Fruit fly (Drosophila melanogaster): ENCODE data around the gene Cpr97Eb.

Gene Cpr97Eb

dm6 chr3R:27137914-27138323 lies 47.0 kb upstream of the Cpr97Eb start (continued):
- TF ChIP-seq CG15601 (tag; optimal IDR thresholded peaks at IDR 0.05) (peak; percentile 83), CG12236 (GFP tag; optimal IDR thresholded peaks at IDR 0.05) (peak; percentile 52), slp2 (GFP tag; optimal IDR thresholded peaks at IDR 0.05) (peak; percentile 22), H15 (GFP tag; IDR thresholded peaks at IDR 0.05) (no peak), Myb (GFP tag; optimal IDR thresholded peaks at IDR 0.05) (no peak)

dm6 chr3R:27135692-27136641 lies 45.0 kb upstream of the Cpr97Eb start:
- TF ChIP-seq unc-4 (GFP tag; IDR thresholded peaks at IDR 0.05; ENCODE audit: partially characterized antibody) = no peak
- peak; percentile 86 for TF ChIP-seq NC2β (GFP tag; optimal IDR thresholded peaks at IDR 0.05)
- peak; percentile 43 for TF ChIP-seq HmgZ (tag; optimal IDR thresholded peaks at IDR 0.05)
- peak; percentile 75 for TF ChIP-seq zen (tag; optimal IDR thresholded peaks at IDR 0.05)
- peak; percentile 73 for TF ChIP-seq onecut (GFP tag; IDR thresholded peaks at IDR 0.05)
- TF ChIP-seq dysf (GFP tag; IDR thresholded peaks at IDR 0.05) = peak; percentile 17; the same call in 1 of the 3 replicates
- TF ChIP-seq bsh (GFP tag; optimal IDR thresholded peaks at IDR 0.05) = peak in 1 of 2 experiments; percentile 73
- peak; percentile 24 for TF ChIP-seq Xbp1 (GFP tag; optimal IDR thresholded peaks at IDR 0.05)
- TF ChIP-seq nom (GFP tag; optimal IDR thresholded peaks at IDR 0.05) = peak; percentile 59
- TF ChIP-seq CG2889 (GFP tag; IDR thresholded peaks at IDR 0.05) = no peak
- peak; percentile 84 for TF ChIP-seq zfh1 (GFP tag; IDR thresholded peaks at IDR 0.05)
- TF ChIP-seq slou (GFP tag; optimal IDR thresholded peaks at IDR 0.05) = peak; percentile 35
- peak; percentile 50; the same call in 1 of the 3 replicates for TF ChIP-seq Optix (GFP tag; IDR thresholded peaks at IDR 0.05)
- TF ChIP-seq shn (GFP tag; optimal IDR thresholded peaks at IDR 0.05) = peak; percentile 56
- peak in 1 of 2 experiments; percentile 54 for TF ChIP-seq dpn (GFP tag; optimal IDR thresholded peaks at IDR 0.05)
- peak; percentile 16 for TF ChIP-seq CG12155 (GFP tag; optimal IDR thresholded peaks at IDR 0.05)
- peak; percentile 66 for TF ChIP-seq CG10462 (GFP tag; optimal IDR thresholded peaks at IDR 0.05)
- TF ChIP-seq CG15011 (GFP tag; optimal IDR thresholded peaks at IDR 0.05) = peak; percentile 71
- TF ChIP-seq dmrt11E (tag; optimal IDR thresholded peaks at IDR 0.05) = peak; percentile 85
- no peak for TF ChIP-seq vfl (GFP tag; optimal IDR thresholded peaks at IDR 0.05)
- peak; percentile 62 for TF ChIP-seq CG18619 (GFP tag; optimal IDR thresholded peaks at IDR 0.05)
- no peak for TF ChIP-seq chn (GFP tag; optimal IDR thresholded peaks at IDR 0.05)
- TF ChIP-seq CG34422 (GFP tag; IDR thresholded peaks at IDR 0.05) = 0 out of 3 replicates have a peak, but pooled peaks have one; percentile 32
- TF ChIP-seq CG30020 (tag; optimal IDR thresholded peaks at IDR 0.05) = no peak
- TF ChIP-seq CG1792 (GFP tag; optimal IDR thresholded peaks at IDR 0.05) = peak; percentile 74
- TF ChIP-seq fd3F (GFP tag; optimal IDR thresholded peaks at IDR 0.05) = peak; percentile 62
- TF ChIP-seq CG11398 (GFP tag; optimal IDR thresholded peaks at IDR 0.05) = peak; percentile 82
- peak; percentile 86 for TF ChIP-seq gsb-n (tag; optimal IDR thresholded peaks at IDR 0.05)
- peak; percentile 13 for TF ChIP-seq tin (GFP tag; optimal IDR thresholded peaks at IDR 0.05)
- no peak for TF ChIP-seq bowl (GFP tag; IDR thresholded peaks at IDR 0.05)
- TF ChIP-seq ssp (GFP tag; IDR thresholded peaks at IDR 0.05) = 0 out of 2 replicates have a peak, but pooled peaks have one; percentile 20
- peak; percentile 41 for TF ChIP-seq CG12104 (GFP tag; optimal IDR thresholded peaks at IDR 0.05)
- no peak for TF ChIP-seq Abd-B (GFP tag; optimal IDR thresholded peaks at IDR 0.05)
- TF ChIP-seq E2f2 (GFP tag; IDR thresholded peaks at IDR 0.05) = peak; percentile 43; the same call in 1 of the 2 replicates
- peak; percentile 55 for TF ChIP-seq CG2116 (GFP tag; optimal IDR thresholded peaks at IDR 0.05)
- peak; percentile 48 for TF ChIP-seq CG12391 (tag; optimal IDR thresholded peaks at IDR 0.05)
- TF ChIP-seq Oaz (GFP tag; IDR thresholded peaks at IDR 0.05) = 0 out of 2 replicates have a peak, but pooled peaks have one; percentile 28
- TF ChIP-seq CG18599 (GFP tag; optimal IDR thresholded peaks at IDR 0.05) = peak; percentile 59
- peak in 1 of 2 experiments; percentile 42 for TF ChIP-seq tll (GFP tag; optimal IDR thresholded peaks at IDR 0.05)
- TF ChIP-seq CG12942 (GFP tag; optimal IDR thresholded peaks at IDR 0.05) = peak; percentile 56
- no peak for TF ChIP-seq CG2120 (GFP tag; optimal IDR thresholded peaks at IDR 0.05)
